Worm (Caenorhabditis elegans) whole organism, young adult: ENCODE measurements around the gene F13H8.5.
A peak's percentile ranks its signal among the peaks of the same experiment; 100 is the strongest.

Experiments
- B0019.2 ChIP-seq: fragments of 200-800 bp; sonication (Bioruptor generic); conservative IDR thresholded peaks from 2 replicates; pipeline ENCODE4 v1.3.6; 2022; ENCODE audit warnings: missing genetic modification reagents, missing genetic modification characterization, missing compliant biosample characterization
- B0261.1 ChIP-seq: sonication (generic microtip); optimal IDR thresholded peaks from 2 replicates; lab custom pipeline; 2016; ENCODE audit warnings: mild to moderate bottlenecking, missing genetic modification characterization, moderate library complexity, missing compliant biosample characterization
- B0336.3 ChIP-seq: fragments of 200-800 bp; sonication (Bioruptor generic); IDR thresholded peaks from 2 replicates; pipeline ENCODE4 v1.3.6; 2022; ENCODE audit warnings: missing genetic modification characterization, missing compliant biosample characterization
- F23B12.7 ChIP-seq: sonication (generic microtip); optimal IDR thresholded peaks from 2 replicates; lab custom pipeline; 2017; ENCODE audit warnings: missing genetic modification characterization, mild to moderate bottlenecking, missing compliant biosample characterization, antibody characterized with exemption, moderate library complexity; ENCODE audit not compliant: insufficient read depth
- F33H1.4 ChIP-seq: fragments of 200-800 bp; sonication (Bioruptor generic); IDR thresholded peaks from 2 replicates; pipeline ENCODE4 v1.3.6; 2022; ENCODE audit warnings: missing genetic modification reagents, missing genetic modification characterization, missing compliant biosample characterization
- F37B4.10 ChIP-seq: fragments of 200-800 bp; sonication (Bioruptor generic); IDR thresholded peaks from 2 replicates; pipeline ENCODE4 v1.3.6; 2022; ENCODE audit warnings: missing genetic modification characterization, missing compliant biosample characterization
- F39B2.1 ChIP-seq: fragments of 200-800 bp; sonication (Bioruptor generic); IDR thresholded peaks from 2 replicates; pipeline ENCODE4 v1.3.6; 2022; ENCODE audit warnings: missing genetic modification reagents, missing genetic modification characterization, missing compliant biosample characterization
- F52B5.7 ChIP-seq: sonication (generic microtip); optimal IDR thresholded peaks from 2 replicates; lab custom pipeline; 2016; ENCODE audit warnings: mild to moderate bottlenecking, missing genetic modification characterization, missing compliant biosample characterization
- K11D2.4 ChIP-seq: fragments of 200-800 bp; sonication (Bioruptor generic); IDR thresholded peaks from 2 replicates; pipeline ENCODE4 v1.3.6; 2022; ENCODE audit warnings: missing genetic modification reagents, missing genetic modification characterization, missing compliant biosample characterization
- T07F8.4 ChIP-seq: sonication (generic microtip); optimal IDR thresholded peaks from 2 replicates; lab custom pipeline; 2016; ENCODE audit warnings: mild to moderate bottlenecking, missing genetic modification characterization, moderate library complexity, missing compliant biosample characterization
- T26A5.8 ChIP-seq: sonication (generic microtip); optimal IDR thresholded peaks from 2 replicates; lab custom pipeline; 2016; ENCODE audit warnings: missing genetic modification characterization, missing compliant biosample characterization
- Y79H2A.3 ChIP-seq: fragments of 200-800 bp; sonication (Bioruptor generic); conservative IDR thresholded peaks from 2 replicates; pipeline ENCODE4 v1.3.6; 2022; ENCODE audit warnings: missing genetic modification reagents, missing genetic modification characterization, missing compliant biosample characterization
- ZK185.1 ChIP-seq: sonication (generic microtip); optimal IDR thresholded peaks from 2 replicates; lab custom pipeline; 2016; ENCODE audit warnings: mild to moderate bottlenecking, missing genetic modification characterization, missing compliant biosample characterization; ENCODE audit not compliant: poor library complexity, severe bottlenecking
- athp-1 ChIP-seq: sonication (generic microtip); optimal IDR thresholded peaks from 2 replicates; lab custom pipeline; 2017; ENCODE audit warnings: mild to moderate bottlenecking, missing genetic modification characterization, missing compliant biosample characterization
- bed-1 ChIP-seq: fragments of 200-800 bp; sonication (Bioruptor generic); IDR thresholded peaks from 2 replicates; pipeline ENCODE4 v1.3.6; 2022; ENCODE audit warnings: missing genetic modification reagents, missing genetic modification characterization, missing compliant biosample characterization
- cebp-1 ChIP-seq, 2 experiments: fragments of 200-800 bp in 1 of 2; sonication (Bioruptor generic) in 1 of 2; sonication (generic microtip) in 1 of 2; IDR thresholded peaks in 1 of 2; optimal IDR thresholded peaks in 1 of 2; 2 replicates each; pipeline versions ENCODE4 v1.3.6 to Lab custom; 2017 to 2022; ENCODE audit warnings: missing compliant biosample characterization in 2 of 2, missing genetic modification characterization in 2 of 2, mild to moderate bottlenecking in 1 of 2, missing genetic modification reagents in 1 of 2, moderate library complexity in 1 of 2
- cebp-2 ChIP-seq: fragments of 200-800 bp; sonication (Bioruptor generic); IDR thresholded peaks from 2 replicates; pipeline ENCODE4 v1.3.6; 2022; ENCODE audit warnings: missing genetic modification characterization, missing compliant biosample characterization
- ceh-27 ChIP-seq: fragments of 200-800 bp; sonication (Bioruptor generic); optimal IDR thresholded peaks from 2 replicates; lab custom pipeline; 2018; ENCODE audit warnings: mild to moderate bottlenecking, missing genetic modification characterization, moderate library complexity, missing compliant biosample characterization
- ceh-40 ChIP-seq: fragments of 200-800 bp; sonication (Bioruptor generic); IDR thresholded peaks from 2 replicates; pipeline ENCODE4 v1.3.6; 2022; ENCODE audit warnings: missing genetic modification characterization, missing compliant biosample characterization
- egl-44 ChIP-seq: fragments of 200-800 bp; sonication (Bioruptor generic); IDR thresholded peaks from 2 replicates; pipeline ENCODE4 v1.3.6; 2022; ENCODE audit warnings: missing genetic modification reagents, missing genetic modification characterization, missing compliant biosample characterization
- egrh-3 ChIP-seq: fragments of 200-800 bp; sonication (Bioruptor generic); IDR thresholded peaks from 2 replicates; pipeline ENCODE4 v1.3.6; 2022; ENCODE audit warnings: missing genetic modification reagents, missing genetic modification characterization, missing compliant biosample characterization
- hlh-12 ChIP-seq: sonication (generic microtip); optimal IDR thresholded peaks from 2 replicates; lab custom pipeline; 2016; ENCODE audit warnings: missing genetic modification characterization, missing compliant biosample characterization
- hrde-1 ChIP-seq: sonication (generic microtip); optimal IDR thresholded peaks from 2 replicates; lab custom pipeline; 2016; ENCODE audit warnings: missing genetic modification characterization, mild to moderate bottlenecking, missing compliant biosample characterization, moderate library complexity, missing genotype, missing genetic modification reagents, borderline replicate concordance
- let-607 ChIP-seq, 2 experiments: fragments of 200-800 bp in 1 of 2; sonication (Bioruptor generic) in 1 of 2; sonication (generic microtip) in 1 of 2; optimal IDR thresholded peaks; 2 replicates each; lab custom pipeline; 2016 to 2018; ENCODE audit warnings: mild to moderate bottlenecking in 2 of 2, missing compliant biosample characterization in 2 of 2, missing genetic modification characterization in 2 of 2, moderate library complexity in 2 of 2, missing genotype in 1 of 2
- mcd-1 ChIP-seq: fragments of 200-800 bp; sonication (Bioruptor generic); IDR thresholded peaks from 2 replicates; pipeline ENCODE4 v1.3.6; 2022; ENCODE audit warnings: missing genetic modification reagents, missing genetic modification characterization, missing compliant biosample characterization
- nfya-1 ChIP-seq: sonication (generic microtip); optimal IDR thresholded peaks from 2 replicates; lab custom pipeline; 2017; ENCODE audit warnings: antibody characterized with exemption, missing compliant biosample characterization, missing genetic modification characterization, borderline replicate concordance; ENCODE audit not compliant: insufficient read depth
- nfyb-1 ChIP-seq: fragments of 200-800 bp; sonication (Bioruptor generic); IDR thresholded peaks from 2 replicates; pipeline ENCODE4 v1.3.6; 2022; ENCODE audit warnings: missing genetic modification reagents, missing genetic modification characterization, missing compliant biosample characterization
- pbrm-1 ChIP-seq: fragments of 200-800 bp; sonication (Bioruptor generic); IDR thresholded peaks from 2 replicates; pipeline ENCODE4 v1.3.6; 2022; ENCODE audit warnings: missing genetic modification reagents, missing genetic modification characterization, missing compliant biosample characterization
- rcor-1 ChIP-seq: fragments of 200-800 bp; sonication (Bioruptor generic); IDR thresholded peaks from 2 replicates; pipeline ENCODE4 v1.3.6; 2022; ENCODE audit warnings: missing genetic modification reagents, missing genetic modification characterization, missing compliant biosample characterization
- rec-8 ChIP-seq, 2 experiments: sonication (generic microtip); optimal IDR thresholded peaks; 2 replicates each; lab custom pipeline; 2016; ENCODE audit warnings: mild to moderate bottlenecking in 2 of 2, missing genetic modification characterization in 2 of 2, missing genetic modification reagents in 2 of 2, missing genotype in 2 of 2, missing biosample characterization in 1 of 2, missing compliant biosample characterization in 1 of 2, moderate library complexity in 1 of 2
- repo-1 ChIP-seq: sonication (generic microtip); optimal IDR thresholded peaks from 2 replicates; lab custom pipeline; 2017; ENCODE audit warnings: mild to moderate bottlenecking, missing genetic modification characterization, missing compliant biosample characterization
- rpc-1 ChIP-seq, 2 experiments: fragments of 150-350 bp in 1 of 2; sonication (generic microtip) in 1 of 2; optimal IDR thresholded peaks; 2 replicates each; lab custom pipeline; 2014 to 2018; ENCODE audit warnings: missing biosample characterization in 1 of 2, missing genetic modification characterization in 1 of 2, missing genetic modification reagents in 1 of 2, missing genotype in 1 of 2
- snpc-3.4 ChIP-seq: sonication (generic microtip); optimal IDR thresholded peaks from 2 replicates; lab custom pipeline; 2017; ENCODE audit warnings: missing genetic modification characterization, mild to moderate bottlenecking, missing compliant biosample characterization, antibody characterized with exemption, moderate library complexity, missing genotype, missing genetic modification reagents
- snpc-4 ChIP-seq, 5 experiments: fragments of 150-350 bp in 1 of 5; sonication (generic microtip) in 4 of 5; optimal IDR thresholded peaks; 2 replicates each; lab custom pipeline; 2014 to 2018; ENCODE audit warnings: missing genetic modification characterization in 5 of 5, missing biosample characterization in 3 of 5, antibody characterized with exemption in 2 of 5, mild to moderate bottlenecking in 2 of 5, missing compliant biosample characterization in 2 of 5, missing genotype in 2 of 5, moderate library complexity in 2 of 5, missing genetic modification reagents in 1 of 5
- somi-1 ChIP-seq: fragments of 200-800 bp; sonication (Bioruptor generic); optimal IDR thresholded peaks from 2 replicates; lab custom pipeline; 2018; ENCODE audit warnings: mild to moderate bottlenecking, missing genetic modification characterization, missing compliant biosample characterization
- sptf-2 ChIP-seq: fragments of 200-800 bp; sonication (Bioruptor generic); optimal IDR thresholded peaks from 2 replicates; lab custom pipeline; 2018; ENCODE audit warnings: mild to moderate bottlenecking, missing genetic modification characterization, missing compliant biosample characterization
- tbp1 ChIP-seq: fragments of 200-800 bp; sonication (Bioruptor generic); optimal IDR thresholded peaks from 2 replicates; lab custom pipeline; 2018; ENCODE audit warnings: mild to moderate bottlenecking, missing genetic modification characterization, missing compliant biosample characterization
- unc-62 ChIP-seq: fragments of 150-350 bp; optimal IDR thresholded peaks from 2 replicates; lab custom pipeline; 2014; ENCODE audit warnings: missing biosample characterization, missing genetic modification reagents, missing genetic modification characterization
- xnd-1 ChIP-seq: sonication (generic microtip); optimal IDR thresholded peaks from 2 replicates; lab custom pipeline; 2016; ENCODE audit warnings: missing genotype, missing genetic modification reagents, missing genetic modification characterization, missing compliant biosample characterization
- ztf-18 ChIP-seq: sonication (generic microtip); optimal IDR thresholded peaks from 2 replicates; lab custom pipeline; 2016; ENCODE audit warnings: missing genotype, mild to moderate bottlenecking, missing genetic modification characterization, missing compliant biosample characterization
- ztf-25 ChIP-seq: fragments of 200-800 bp; sonication (Bioruptor generic); IDR thresholded peaks from 2 replicates; pipeline ENCODE4 v1.3.6; 2022; ENCODE audit warnings: missing genetic modification reagents, missing genetic modification characterization, missing compliant biosample characterization
- ztf-3 ChIP-seq: fragments of 200-800 bp; sonication (Bioruptor generic); optimal IDR thresholded peaks from 2 replicates; lab custom pipeline; 2018; ENCODE audit warnings: mild to moderate bottlenecking, missing genetic modification characterization, missing compliant biosample characterization

Gene F13H8.5

ce11 chrII:6250782-6251461 is 5.0 kb downstream of the F13H8.5 start, which contains the start of gene phb-2 (continued):
- TF ChIP-seq F37B4.10 (GFP tag; lab: Robert Waterston, UW) (no peak), ztf-3 (GFP tag; lab: Kevin White, UChicago) (no peak)

DNA sequence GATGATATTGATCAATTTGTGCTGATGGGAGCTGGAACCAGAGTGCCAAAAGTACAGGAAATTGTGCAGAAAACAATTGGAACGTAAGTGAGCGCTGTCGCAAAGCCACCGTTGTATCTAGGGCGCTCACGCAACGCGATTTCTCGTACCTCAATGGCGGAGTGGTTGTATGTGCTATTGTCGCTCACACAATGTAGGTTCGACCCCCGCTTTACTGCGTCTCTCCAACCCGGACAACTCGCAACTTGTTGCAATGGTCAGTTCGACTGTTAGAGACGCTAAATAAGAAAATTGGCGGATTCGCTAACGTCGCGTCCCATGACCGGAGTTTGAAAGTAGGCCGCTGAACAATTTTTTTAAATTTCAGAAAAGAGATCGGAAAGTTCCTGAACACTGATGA is 7.4 kb downstream of the F13H8.5 start:
- no peak for TF ChIP-seq bed-1 (GFP tag; lab: Robert Waterston, UW)
- peak; percentile 76 for TF ChIP-seq ZK185.1 (tag; lab: Kevin White, UChicago)
- TF ChIP-seq ceh-40: no peak
- TF ChIP-seq nfya-1: no peak
- no peak for TF ChIP-seq F39B2.1 (GFP tag; lab: Robert Waterston, UW)
- peak; percentile 95 for TF ChIP-seq F23B12.7 (tag; lab: Kevin White, UChicago)
- TF ChIP-seq mcd-1 (GFP tag; lab: Robert Waterston, UW): peak; percentile 54; the same call in 1 of the 2 replicates
- TF ChIP-seq K11D2.4 (GFP tag; lab: Robert Waterston, UW): no peak
- peak; percentile 27 for TF ChIP-seq sptf-2 (GFP tag; lab: Kevin White, UChicago)
- TF ChIP-seq ztf-25 (GFP tag; lab: Robert Waterston, UW): no peak
- peak; percentile 46 for TF ChIP-seq F33H1.4
- no peak; the same call in 1 of the 2 replicates for TF ChIP-seq egl-44 (GFP tag; lab: Robert Waterston, UW)
- TF ChIP-seq hlh-12 (tag; lab: Kevin White, UChicago): no peak
- TF ChIP-seq nfyb-1 (GFP tag; lab: Robert Waterston, UW): peak; percentile 63
- TF ChIP-seq ztf-18 (tag; lab: Kevin White, UChicago): peak; percentile 68
- 0 out of 2 replicates have a peak, but pooled peaks have one; percentile 41 for TF ChIP-seq cebp-2
- no peak for TF ChIP-seq snpc-4 (GFP tag; optimal IDR thresholded peaks at IDR 0.05; lab: Kevin White, UChicago)
- peak in 3 of 4 experiments; percentile 25 to 52 (median 44) for TF ChIP-seq snpc-4 (tag; optimal IDR thresholded peaks at IDR 0.05; lab: Kevin White, UChicago)
- TF ChIP-seq rec-8 (tag; optimal IDR thresholded peaks at IDR 0.05; lab: Kevin White, UChicago): peak; percentile 47 to 49
- peak; percentile 35 for TF ChIP-seq ceh-27 (GFP tag; lab: Kevin White, UChicago)
- TF ChIP-seq B0261.1 (tag; lab: Kevin White, UChicago): peak; percentile 80
- TF ChIP-seq T26A5.8: no peak
- peak; percentile 56 for TF ChIP-seq snpc-3.4
- 0 out of 2 replicates have a peak, but pooled peaks have one; percentile 11 for TF ChIP-seq cebp-1 (GFP tag; IDR thresholded peaks at IDR 0.05; lab: Robert Waterston, UW)
- peak; percentile 62 for TF ChIP-seq cebp-1 (tag; optimal IDR thresholded peaks at IDR 0.05; lab: Kevin White, UChicago)
- TF ChIP-seq Y79H2A.3 (GFP tag; lab: Robert Waterston, UW): no peak
- peak; percentile 43 for TF ChIP-seq hrde-1
- TF ChIP-seq tbp1 (GFP tag; lab: Kevin White, UChicago): peak; percentile 92
- peak; percentile 17; the same call in 1 of the 2 replicates for TF ChIP-seq egrh-3
- TF ChIP-seq rpc-1 (optimal IDR thresholded peaks at IDR 0.05; lab: Kevin White, UChicago): peak; percentile 70
- TF ChIP-seq rpc-1 (tag; optimal IDR thresholded peaks at IDR 0.05; lab: Kevin White, UChicago): peak; percentile 77
- TF ChIP-seq F52B5.7 (tag; lab: Kevin White, UChicago): peak; percentile 17
- TF ChIP-seq T07F8.4 (tag; lab: Kevin White, UChicago): peak; percentile 63
- TF ChIP-seq athp-1 (tag; lab: Kevin White, UChicago): peak; percentile 61
- TF ChIP-seq repo-1 (tag; lab: Kevin White, UChicago): peak; percentile 71
- no peak for TF ChIP-seq unc-62 (GFP tag; lab: Kevin White, UChicago)
- TF ChIP-seq xnd-1 (tag; lab: Kevin White, UChicago): no peak
- TF ChIP-seq B0019.2: peak; percentile 36; the same call in 1 of the 2 replicates
- peak in 1 of 2 experiments; percentile 14 for TF ChIP-seq let-607 (tag; optimal IDR thresholded peaks at IDR 0.05; lab: Kevin White, UChicago)
- 0 out of 2 replicates have a peak, but pooled peaks have one; percentile 13 for TF ChIP-seq B0336.3 (GFP tag; lab: Robert Waterston, UW)
- TF ChIP-seq pbrm-1 (GFP tag; lab: Robert Waterston, UW): peak; percentile 16; the same call in 1 of the 2 replicates
- no peak for TF ChIP-seq somi-1
- peak; percentile 51; the same call in 1 of the 2 replicates for TF ChIP-seq rcor-1 (GFP tag; lab: Robert Waterston, UW)
